Fruit fly (Drosophila melanogaster) whole organism, adult: ENCODE data around the gene Cht7.
A peak's percentile ranks its signal among the peaks of the same experiment; 100 is the strongest.

Experiments
- CG11617 ChIP-seq: fragments of 200-800 bp; sonication (Bioruptor generic); optimal IDR thresholded peaks from 2 replicates; lab custom pipeline; 2017; ENCODE audit warnings: mild to moderate bottlenecking, missing biosample characterization, missing genetic modification reagents, missing genetic modification characterization
- CG12768 ChIP-seq: fragments of 200-800 bp; sonication (Bioruptor generic); optimal IDR thresholded peaks from 2 replicates; lab custom pipeline; 2017; ENCODE audit warnings: missing biosample characterization, missing genetic modification characterization, mild to moderate bottlenecking, moderate library complexity, missing genetic modification reagents
- CG14711 ChIP-seq: fragments of 200-800 bp; sonication (Bioruptor generic); optimal IDR thresholded peaks from 2 replicates; lab custom pipeline; 2018; ENCODE audit warnings: missing biosample characterization, mild to moderate bottlenecking, missing genetic modification characterization, moderate library complexity
- CG1620 ChIP-seq: fragments of 200-800 bp; sonication (Bioruptor generic); optimal IDR thresholded peaks from 2 replicates; lab custom pipeline; 2016; ENCODE audit warnings: missing biosample characterization, missing genetic modification characterization
- CG33017 ChIP-seq: fragments of 200-800 bp; sonication (Bioruptor generic); optimal IDR thresholded peaks from 2 replicates; lab custom pipeline; 2018; ENCODE audit warnings: missing biosample characterization, mild to moderate bottlenecking, missing genetic modification characterization, moderate library complexity
- CG5204 ChIP-seq: fragments of 200-800 bp; sonication (Bioruptor generic); optimal IDR thresholded peaks from 2 replicates; lab custom pipeline; 2016; ENCODE audit warnings: missing biosample characterization, missing genetic modification characterization
- CG7045 ChIP-seq: fragments of 200-800 bp; sonication (Bioruptor generic); optimal IDR thresholded peaks from 2 replicates; lab custom pipeline; 2017; ENCODE audit warnings: missing biosample characterization, mild to moderate bottlenecking, missing genetic modification characterization
- CG7101 ChIP-seq: fragments of 200-800 bp; sonication (Bioruptor generic); optimal IDR thresholded peaks from 2 replicates; lab custom pipeline; 2018; ENCODE audit warnings: missing biosample characterization, mild to moderate bottlenecking, missing genetic modification characterization, moderate library complexity
- Clk ChIP-seq: fragments of 200-800 bp; sonication (Bioruptor generic); optimal IDR thresholded peaks from 2 replicates; lab custom pipeline; 2017; ENCODE audit warnings: missing biosample characterization, missing genetic modification characterization
- Crg-1 ChIP-seq: fragments of 200-800 bp; sonication (Bioruptor generic); optimal IDR thresholded peaks from 2 replicates; lab custom pipeline; 2016; ENCODE audit warnings: missing biosample characterization, missing genetic modification characterization
- Hr96 ChIP-seq: fragments of 200-800 bp; sonication (Bioruptor generic); optimal IDR thresholded peaks from 2 replicates; lab custom pipeline; 2016; ENCODE audit warnings: missing biosample characterization, missing genetic modification characterization
- Mnt ChIP-seq: fragments of 200-800 bp; sonication (Bioruptor generic); optimal IDR thresholded peaks from 2 replicates; lab custom pipeline; 2016; ENCODE audit warnings: missing biosample characterization, mild to moderate bottlenecking, missing genetic modification characterization
- bab1 ChIP-seq: fragments of 200-800 bp; sonication (Bioruptor generic); optimal IDR thresholded peaks from 3 replicates; lab custom pipeline; 2019; ENCODE audit warnings: missing biosample characterization, mild to moderate bottlenecking, missing genetic modification characterization, moderate library complexity
- cic ChIP-seq: fragments of 200-800 bp; sonication (Bioruptor generic); optimal IDR thresholded peaks from 2 replicates; lab custom pipeline; 2017; ENCODE audit warnings: missing biosample characterization, mild to moderate bottlenecking, missing genetic modification characterization, moderate library complexity
- cnc ChIP-seq, 2 experiments: fragments of >200 bp; optimal IDR thresholded peaks; 2 replicates each; lab custom pipeline; 2017
- kay ChIP-seq: fragments of 200-800 bp; sonication (Bioruptor generic); peaks from one replicate; lab custom pipeline; 2016; ENCODE audit warnings: missing biosample characterization, missing genetic modification characterization, borderline replicate concordance
- ovo ChIP-seq: fragments of 200-800 bp; sonication (Bioruptor generic); optimal IDR thresholded peaks from 2 replicates; lab custom pipeline; 2016; ENCODE audit warnings: missing biosample characterization, missing genetic modification characterization
- pad ChIP-seq: fragments of 200-800 bp; sonication (Bioruptor generic); optimal IDR thresholded peaks from 3 replicates; lab custom pipeline; 2017; ENCODE audit warnings: missing biosample characterization, missing genetic modification characterization, mild to moderate bottlenecking, moderate library complexity, missing genetic modification reagents
- tj ChIP-seq: fragments of 200-800 bp; sonication (Bioruptor generic); optimal IDR thresholded peaks from 3 replicates; lab custom pipeline; 2017; ENCODE audit warnings: missing biosample characterization, mild to moderate bottlenecking, missing genetic modification characterization, moderate library complexity
- toe ChIP-seq: fragments of 200-800 bp; sonication (Bioruptor generic); optimal IDR thresholded peaks from 2 replicates; lab custom pipeline; 2016; ENCODE audit warnings: missing biosample characterization, missing genetic modification characterization

Gene Cht7

dm6 chr3L:3071675-3072583 is 34.8 kb downstream of the Cht7 start:
- TF ChIP-seq CG12768 (GFP tag; lab: Kevin White, UChicago) (no peak), Mnt (GFP tag; lab: Kevin White, UChicago) (no peak), pad (GFP tag; lab: Kevin White, UChicago) (peak; percentile 99), CG11617 (GFP tag; lab: Kevin White, UChicago) (no peak)

dm6 chr3L:3070274-3071204 is 36.2 kb downstream of the Cht7 start, which contains the start of the genes CG32486 and PAN3:
Gene CG32486, minus strand, starts transcription at chr3L:3070839.
Gene PAN3, plus strand, starts transcription at chr3L:3071133.
- peak; percentile 13 for TF ChIP-seq CG5204
- peak; percentile 36 for TF ChIP-seq CG14711 (tag; lab: Kevin White, UChicago)
- peak; percentile 34 for TF ChIP-seq Hr96 (GFP tag; lab: Kevin White, UChicago)
- TF ChIP-seq Mnt (GFP tag; lab: Kevin White, UChicago), result peak; percentile 92
- TF ChIP-seq CG33017, result peak; percentile 71
- TF ChIP-seq Clk (GFP tag; lab: Kevin White, UChicago), result peak; percentile 18
- peak; percentile 50 for TF ChIP-seq toe (GFP tag; lab: Kevin White, UChicago)
- peak; percentile 71 for TF ChIP-seq CG7101 (tag; lab: Kevin White, UChicago)
- peak; percentile 26 for TF ChIP-seq CG1620
- TF ChIP-seq cic (GFP tag; lab: Kevin White, UChicago), result peak; percentile 96
- TF ChIP-seq CG7045 (GFP tag; lab: Kevin White, UChicago), result peak; percentile 11
- TF ChIP-seq cnc (optimal IDR thresholded peaks at IDR 0.05; lab: Kevin White, UChicago), result no peak
- TF ChIP-seq ovo (GFP tag; lab: Kevin White, UChicago), result peak; percentile 48
- TF ChIP-seq CG12768 (GFP tag; lab: Kevin White, UChicago), result peak; percentile 69
- TF ChIP-seq tj, result peak; percentile 52
- TF ChIP-seq Crg-1 (GFP tag; lab: Kevin White, UChicago), result no peak
- peak; percentile 79 for TF ChIP-seq CG11617 (GFP tag; lab: Kevin White, UChicago)
- TF ChIP-seq bab1 (GFP tag; lab: Kevin White, UChicago), result peak; percentile 87
- TF ChIP-seq pad (GFP tag; lab: Kevin White, UChicago), result peak; percentile 24
- TF ChIP-seq kay (GFP tag; lab: Kevin White, UChicago), result no peak

- TF ChIP-seq Mnt (GFP tag; lab: Kevin White, UChicago), result peak; percentile 47
- TF ChIP-seq Crg-1 (GFP tag; lab: Kevin White, UChicago), result no peak
- TF ChIP-seq kay (GFP tag; lab: Kevin White, UChicago), result no peak
- no peak for TF ChIP-seq ovo (GFP tag; lab: Kevin White, UChicago)
- TF ChIP-seq Clk (GFP tag; lab: Kevin White, UChicago), result no peak
- peak; percentile 95 for TF ChIP-seq pad (GFP tag; lab: Kevin White, UChicago)
- no peak for TF ChIP-seq CG5204
- TF ChIP-seq tj, result peak; percentile 9
- no peak for TF ChIP-seq bab1 (GFP tag; lab: Kevin White, UChicago)
- no peak for TF ChIP-seq toe (GFP tag; lab: Kevin White, UChicago)
- no peak for TF ChIP-seq CG11617 (GFP tag; lab: Kevin White, UChicago)
- TF ChIP-seq CG7101 (tag; lab: Kevin White, UChicago), result no peak
- TF ChIP-seq cic (GFP tag; lab: Kevin White, UChicago), result peak; percentile 68
- no peak for TF ChIP-seq CG33017
- no peak for TF ChIP-seq CG14711 (tag; lab: Kevin White, UChicago)
- no peak for TF ChIP-seq Hr96 (GFP tag; lab: Kevin White, UChicago)
- TF ChIP-seq CG12768 (GFP tag; lab: Kevin White, UChicago), result no peak
Observed at dm6 chr3L:3069774-3070173, 37.0 kb downstream of the Cht7 start.

dm6 chr3L:3061069-3061468 is 45.7 kb downstream of the Cht7 start:
- TF ChIP-seq pad (GFP tag; lab: Kevin White, UChicago), result peak; percentile 93

dm6 chr3L:3060054-3060979 is 46.4 kb downstream of the Cht7 start:
- TF ChIP-seq pad (GFP tag; lab: Kevin White, UChicago) (peak; percentile 98), CG5204 (no peak), Clk (GFP tag; lab: Kevin White, UChicago) (peak; percentile 100), CG11617 (GFP tag; lab: Kevin White, UChicago) (peak; percentile 100), CG14711 (tag; lab: Kevin White, UChicago) (peak; percentile 98), cic (GFP tag; lab: Kevin White, UChicago) (peak; percentile 95), cnc (optimal IDR thresholded peaks at IDR 0.05; lab: Kevin White, UChicago) (no peak), CG33017 (peak; percentile 99), CG1620 (peak; percentile 100), bab1 (GFP tag; lab: Kevin White, UChicago) (peak; percentile 99), toe (GFP tag; lab: Kevin White, UChicago) (peak; percentile 100), tj (peak; percentile 98), CG7101 (tag; lab: Kevin White, UChicago) (peak; percentile 100), ovo (GFP tag; lab: Kevin White, UChicago) (peak; percentile 98), Mnt (GFP tag; lab: Kevin White, UChicago) (peak; percentile 99), CG7045 (GFP tag; lab: Kevin White, UChicago) (peak; percentile 100), CG12768 (GFP tag; lab: Kevin White, UChicago) (peak; percentile 100), Crg-1 (GFP tag; lab: Kevin White, UChicago) (peak; percentile 100), Hr96 (GFP tag; lab: Kevin White, UChicago) (peak; percentile 100), kay (GFP tag; lab: Kevin White, UChicago) (peak; percentile 100)
